Worm (Caenorhabditis elegans) whole organism, L1 larva: ENCODE results near the gene srh-2.

Source experiments
- C04F5.9 ChIP-seq: sonication (generic microtip); optimal IDR thresholded peaks from 2 replicates; lab custom pipeline; 2016; ENCODE audit warnings: missing genetic modification characterization, missing compliant biosample characterization
- aha-1 ChIP-seq: fragments of 150-350 bp; optimal IDR thresholded peaks from 2 replicates; lab custom pipeline; 2014; ENCODE audit warnings: missing biosample characterization, missing genetic modification characterization
- aly-2 ChIP-seq: fragments of 150-350 bp; optimal IDR thresholded peaks from 2 replicates; lab custom pipeline; 2014; ENCODE audit warnings: missing biosample characterization, missing genetic modification characterization
- ama-1 ChIP-seq: fragments of 150-350 bp; optimal IDR thresholded peaks from 2 replicates; lab custom pipeline; 2014
- blmp-1 ChIP-seq: fragments of 150-350 bp; optimal IDR thresholded peaks from 2 replicates; lab custom pipeline; 2014; ENCODE audit warnings: missing biosample characterization, missing genetic modification characterization
- ceh-82 ChIP-seq, 3 experiments: fragments of 150-350 bp in 1 of 3; sonication (generic microtip) in 2 of 3; optimal IDR thresholded peaks; 2 replicates each; lab custom pipeline; 2014 to 2017; ENCODE audit warnings: missing biosample characterization in 3 of 3, missing genetic modification characterization in 3 of 3
- ces-1 ChIP-seq: fragments of 150-350 bp; optimal IDR thresholded peaks from 2 replicates; lab custom pipeline; 2014; ENCODE audit warnings: missing biosample characterization, missing genetic modification reagents, missing genetic modification characterization
- efl-1 ChIP-seq, 4 experiments: fragments of 150-350 bp; optimal IDR thresholded peaks in 3 of 4; peaks in 1 of 4; 1 replicate in 1 of 4; 2 replicates in 3 of 4; lab custom pipeline; 2014; ENCODE audit warnings: missing biosample characterization in 2 of 4, missing genetic modification characterization in 2 of 4, missing genetic modification reagents in 2 of 4
- egl-13 ChIP-seq: sonication (generic microtip); optimal IDR thresholded peaks from 2 replicates; lab custom pipeline; 2016; ENCODE audit warnings: missing genotype, missing genetic modification reagents, missing genetic modification characterization, missing compliant biosample characterization
- egl-27 ChIP-seq, 2 experiments: fragments of 150-350 bp in 1 of 2; sonication (generic microtip); optimal IDR thresholded peaks; 3 replicates each; lab custom pipeline; 2017 to 2018; ENCODE audit warnings: missing biosample characterization in 2 of 2, missing genetic modification characterization in 2 of 2, missing genetic modification reagents in 2 of 2
- ets-5 ChIP-seq: fragments of 200-800 bp; sonication (Bioruptor generic); IDR thresholded peaks from 2 replicates; pipeline ENCODE4 v1.3.6; 2022; ENCODE audit warnings: missing genetic modification characterization, missing compliant biosample characterization
- fkh-4 ChIP-seq: sonication (generic microtip); optimal IDR thresholded peaks from 2 replicates; lab custom pipeline; 2016; ENCODE audit warnings: missing compliant biosample characterization, missing genetic modification characterization, borderline replicate concordance
- fkh-8 ChIP-seq: sonication (generic microtip); optimal IDR thresholded peaks from 2 replicates; lab custom pipeline; 2016; ENCODE audit warnings: mild to moderate bottlenecking, missing genetic modification characterization, missing compliant biosample characterization
- grh-1 ChIP-seq: fragments of 200-800 bp; sonication (Bioruptor generic); IDR thresholded peaks from 2 replicates; pipeline ENCODE4 v1.3.6; 2022; ENCODE audit warnings: missing genetic modification reagents, missing genetic modification characterization, missing compliant biosample characterization
- hlh-4 ChIP-seq: sonication (generic microtip); optimal IDR thresholded peaks from 2 replicates; lab custom pipeline; 2016; ENCODE audit warnings: mild to moderate bottlenecking, missing genetic modification characterization, missing compliant biosample characterization
- hpl-2 ChIP-seq: fragments of 150-350 bp; optimal IDR thresholded peaks from 2 replicates; lab custom pipeline; 2014; ENCODE audit warnings: missing biosample characterization, missing genetic modification reagents, missing genetic modification characterization
- irx-1 ChIP-seq: sonication (generic microtip); optimal IDR thresholded peaks from 2 replicates; lab custom pipeline; 2016; ENCODE audit warnings: missing genetic modification characterization, missing compliant biosample characterization
- isw-1 ChIP-seq: fragments of 200-800 bp; sonication (Bioruptor generic); IDR thresholded peaks from 2 replicates; pipeline ENCODE4 v1.3.6; 2022; ENCODE audit warnings: missing genetic modification characterization, missing compliant biosample characterization
- lin-13 ChIP-seq: fragments of 150-350 bp; optimal IDR thresholded peaks from 2 replicates; lab custom pipeline; 2014; ENCODE audit warnings: missing biosample characterization, missing genetic modification reagents, missing genetic modification characterization
- lin-15B ChIP-seq: fragments of 150-350 bp; sonication (generic microtip); optimal IDR thresholded peaks from 3 replicates; lab custom pipeline; 2014; ENCODE audit warnings: missing biosample characterization, missing genetic modification characterization
- lin-35 ChIP-seq, 2 experiments: fragments of 150-350 bp; optimal IDR thresholded peaks; 2 replicates each; lab custom pipeline; 2014; ENCODE audit warnings: missing biosample characterization in 2 of 2, missing genetic modification characterization in 2 of 2, missing genetic modification reagents in 2 of 2
- lin-39 ChIP-seq: fragments of 150-350 bp; optimal IDR thresholded peaks from 2 replicates; lab custom pipeline; 2014; ENCODE audit warnings: missing biosample characterization, missing genetic modification reagents, missing genetic modification characterization
- mef-2 ChIP-seq: fragments of 150-350 bp; optimal IDR thresholded peaks from 2 replicates; lab custom pipeline; 2014; ENCODE audit warnings: missing biosample characterization, missing genetic modification characterization
- mep-1 ChIP-seq: fragments of 150-350 bp; optimal IDR thresholded peaks from 2 replicates; lab custom pipeline; 2014; ENCODE audit warnings: missing biosample characterization, missing genetic modification characterization
- nhr-11 ChIP-seq: fragments of 150-350 bp; optimal IDR thresholded peaks from 2 replicates; lab custom pipeline; 2014; ENCODE audit warnings: missing biosample characterization, missing genetic modification characterization
- nhr-12 ChIP-seq: sonication (generic microtip); optimal IDR thresholded peaks from 2 replicates; lab custom pipeline; 2017; ENCODE audit warnings: missing biosample characterization, missing genetic modification characterization
- nhr-20 ChIP-seq: sonication (generic microtip); optimal IDR thresholded peaks from 2 replicates; lab custom pipeline; 2016; ENCODE audit warnings: mild to moderate bottlenecking, missing genetic modification characterization, missing compliant biosample characterization
- nhr-237 ChIP-seq: fragments of 150-350 bp; optimal IDR thresholded peaks from 2 replicates; lab custom pipeline; 2014; ENCODE audit warnings: missing biosample characterization, missing genetic modification characterization
- nhr-28 ChIP-seq: fragments of 150-350 bp; optimal IDR thresholded peaks from 2 replicates; lab custom pipeline; 2014; ENCODE audit warnings: missing biosample characterization, missing genetic modification characterization
- nhr-71 ChIP-seq: sonication (generic microtip); optimal IDR thresholded peaks from 2 replicates; lab custom pipeline; 2016; ENCODE audit warnings: mild to moderate bottlenecking, missing genetic modification characterization, moderate library complexity, missing compliant biosample characterization
- nhr-76 ChIP-seq: sonication (generic microtip); optimal IDR thresholded peaks from 2 replicates; lab custom pipeline; 2017; ENCODE audit warnings: missing biosample characterization, missing genetic modification characterization
- pag-3 ChIP-seq: sonication (generic microtip); optimal IDR thresholded peaks from 2 replicates; lab custom pipeline; 2017; ENCODE audit warnings: missing genetic modification characterization, mild to moderate bottlenecking, missing compliant biosample characterization, antibody characterized with exemption, borderline replicate concordance; ENCODE audit not compliant: insufficient read depth
- pax-3 ChIP-seq: fragments of 200-800 bp; sonication (Bioruptor generic); optimal IDR thresholded peaks from 2 replicates; lab custom pipeline; 2018; ENCODE audit warnings: mild to moderate bottlenecking, missing genetic modification characterization, moderate library complexity, missing compliant biosample characterization
- rnt-1 ChIP-seq: sonication (generic microtip); optimal IDR thresholded peaks from 2 replicates; lab custom pipeline; 2016; ENCODE audit warnings: mild to moderate bottlenecking, missing genetic modification characterization, moderate library complexity, missing compliant biosample characterization
- snpc-4 ChIP-seq: fragments of 150-350 bp; optimal IDR thresholded peaks from 2 replicates; lab custom pipeline; 2014; ENCODE audit warnings: missing biosample characterization, missing genetic modification characterization
- snu-23 ChIP-seq: sonication (generic microtip); optimal IDR thresholded peaks from 2 replicates; lab custom pipeline; 2016; ENCODE audit warnings: missing genetic modification characterization, missing compliant biosample characterization
- sptf-1 ChIP-seq: fragments of 150-350 bp; optimal IDR thresholded peaks from 2 replicates; lab custom pipeline; 2014; ENCODE audit warnings: missing biosample characterization, missing genetic modification characterization
- sup-37 ChIP-seq: fragments of 200-800 bp; sonication (Bioruptor generic); optimal IDR thresholded peaks from 2 replicates; lab custom pipeline; 2018; ENCODE audit warnings: mild to moderate bottlenecking, missing genetic modification characterization, missing compliant biosample characterization
- swsn-7 ChIP-seq: sonication (generic microtip); optimal IDR thresholded peaks from 2 replicates; lab custom pipeline; 2016; ENCODE audit warnings: missing genetic modification characterization, missing compliant biosample characterization
- tbx-2 ChIP-seq: sonication (generic microtip); optimal IDR thresholded peaks from 2 replicates; lab custom pipeline; 2016; ENCODE audit warnings: missing genetic modification characterization, missing compliant biosample characterization
- tlp-1 ChIP-seq: fragments of 150-350 bp; optimal IDR thresholded peaks from 2 replicates; lab custom pipeline; 2014; ENCODE audit warnings: missing biosample characterization, missing genetic modification characterization
- unc-62 ChIP-seq: fragments of 150-350 bp; optimal IDR thresholded peaks from 2 replicates; lab custom pipeline; 2014; ENCODE audit warnings: missing biosample characterization, missing genetic modification reagents, missing genetic modification characterization
- vab-15 ChIP-seq: sonication (generic microtip); optimal IDR thresholded peaks from 2 replicates; lab custom pipeline; 2017; ENCODE audit warnings: missing genotype, mild to moderate bottlenecking, missing genetic modification characterization, missing compliant biosample characterization
- xbp-1 ChIP-seq: sonication (generic microtip); optimal IDR thresholded peaks from 2 replicates; lab custom pipeline; 2016; ENCODE audit warnings: missing genetic modification characterization, missing compliant biosample characterization
- zag-1 ChIP-seq: fragments of 150-350 bp; optimal IDR thresholded peaks from 2 replicates; lab custom pipeline; 2014; ENCODE audit warnings: missing biosample characterization, missing genetic modification characterization
- ztf-11 ChIP-seq, 2 experiments: sonication (generic microtip); optimal IDR thresholded peaks; 2 replicates each; lab custom pipeline; 2016 to 2017; ENCODE audit warnings: missing genetic modification characterization in 2 of 2, missing biosample characterization in 1 of 2, missing compliant biosample characterization in 1 of 2

srh-2 gene

ce11 chrV:741820-742219, 13.7 kb downstream of the srh-2 start, which contains the start of gene C05E4.7:
Gene C05E4.7 (plus strand): TSS chrV:742120.
- no peak for TF ChIP-seq C04F5.9 (tag; lab: Kevin White, UChicago)
- TF ChIP-seq efl-1 (optimal IDR thresholded peaks at IDR 0.05; lab: Kevin White, UChicago), result no peak
- TF ChIP-seq efl-1 (GFP tag; optimal IDR thresholded peaks at IDR 0.05 in 1 of 2; lab: Kevin White, UChicago), result peak in 1 of 2 experiments; percentile 32
- TF ChIP-seq, all 84 proteins: peak for 1

- TF ChIP-seq pax-3 (tag; lab: Kevin White, UChicago) (no peak), nhr-20 (no peak), irx-1 (tag; lab: Kevin White, UChicago) (no peak), lin-15B (tag; lab: Kevin White, UChicago) (no peak), swsn-7 (tag; lab: Kevin White, UChicago) (no peak), aha-1 (tag; lab: Kevin White, UChicago) (no peak), lin-13 (no peak), tlp-1 (tag; lab: Kevin White, UChicago) (no peak), lin-35 (GFP tag; optimal IDR thresholded peaks at IDR 0.05; lab: Kevin White, UChicago) (no peak), xbp-1 (tag; lab: Kevin White, UChicago) (no peak), nhr-28 (tag; lab: Kevin White, UChicago) (no peak), ama-1 (lab: Kevin White, UChicago) (no peak), vab-15 (tag; lab: Kevin White, UChicago) (no peak), mep-1 (tag; lab: Kevin White, UChicago) (no peak), tbx-2 (tag; lab: Kevin White, UChicago) (no peak)
Observed at ce11 chrV:743348-743747, 15.2 kb downstream of the srh-2 start, which contains the start of gene str-134. Gene str-134 (plus strand): TSS chrV:743648.

- TF ChIP-seq nhr-71 (tag; lab: Kevin White, UChicago), result no peak
- no peak for TF ChIP-seq swsn-7 (tag; lab: Kevin White, UChicago)
- no peak for TF ChIP-seq grh-1 (GFP tag; lab: Robert Waterston, UW)
- TF ChIP-seq ztf-11 (tag; optimal IDR thresholded peaks at IDR 0.05; lab: Kevin White, UChicago), result no peak
- TF ChIP-seq egl-13 (tag; lab: Kevin White, UChicago), result no peak
- no peak for TF ChIP-seq unc-62
- no peak for TF ChIP-seq nhr-76
- TF ChIP-seq hpl-2, result no peak
- no peak for TF ChIP-seq pax-3 (tag; lab: Kevin White, UChicago)
- no peak for TF ChIP-seq blmp-1 (tag; lab: Kevin White, UChicago)
- TF ChIP-seq pag-3 (tag; lab: Kevin White, UChicago), result no peak
- TF ChIP-seq mef-2 (tag; lab: Kevin White, UChicago), result no peak
- no peak for TF ChIP-seq ces-1 (GFP tag; lab: Kevin White, UChicago)
- no peak for TF ChIP-seq rnt-1 (tag; lab: Kevin White, UChicago)
- no peak for TF ChIP-seq fkh-4
- TF ChIP-seq zag-1, result no peak
- TF ChIP-seq, all 84 proteins: peak for 0
Observed at ce11 chrV:748044-748443, 19.9 kb downstream of the srh-2 start, which contains the start of gene sri-4. Gene sri-4 (plus strand): TSS chrV:748344.

- TF ChIP-seq irx-1 (tag; lab: Kevin White, UChicago), result no peak
- TF ChIP-seq lin-39 (tag; lab: Kevin White, UChicago), result no peak
- TF ChIP-seq aly-2, result no peak
- TF ChIP-seq sup-37 (GFP tag; lab: Kevin White, UChicago), result no peak
Observed at ce11 chrV:752679-753333, 24.7 kb downstream of the srh-2 start, which contains the start of the genes str-262 and srp-1. Gene str-262 (minus strand): TSS chrV:752779. Gene srp-1 (plus strand): TSS chrV:753283.

- TF ChIP-seq isw-1 (GFP tag; lab: Robert Waterston, UW) (no peak), nhr-20 (no peak), ets-5 (GFP tag; lab: Robert Waterston, UW) (no peak), ceh-82 (tag; optimal IDR thresholded peaks at IDR 0.05; lab: Kevin White, UChicago) (no peak), hlh-4 (tag; lab: Kevin White, UChicago) (no peak), fkh-8 (tag; lab: Kevin White, UChicago) (no peak), snu-23 (no peak), snpc-4 (no peak), lin-15B (tag; lab: Kevin White, UChicago) (no peak), nhr-11 (tag; lab: Kevin White, UChicago) (no peak), nhr-76 (no peak), egl-27 (tag; optimal IDR thresholded peaks at IDR 0.05; lab: Kevin White, UChicago) (no peak), nhr-12 (no peak), nhr-237 (tag; lab: Kevin White, UChicago) (no peak), sptf-1 (tag; lab: Kevin White, UChicago) (no peak)
Observed at ce11 chrV:756169-756568, 28.1 kb downstream of the srh-2 start, which contains the start of gene str-20. Gene str-20 (plus strand): TSS chrV:756469.
